Worm (Caenorhabditis elegans) whole organism, young adult: ENCODE data around the gene C12D5.3.

Experiments used
- ets-4 ChIP-seq: fragments of 200-800 bp; sonication (Bioruptor generic); optimal IDR thresholded peaks from 2 replicates; lab custom pipeline; 2018; ENCODE audit warnings: mild to moderate bottlenecking, missing genetic modification characterization, missing compliant biosample characterization
- rcor-1 ChIP-seq: fragments of 200-800 bp; sonication (Bioruptor generic); IDR thresholded peaks from 2 replicates; pipeline ENCODE4 v1.3.6; 2022; ENCODE audit warnings: missing genetic modification reagents, missing genetic modification characterization, missing compliant biosample characterization
- rec-8 ChIP-seq, 2 experiments: sonication (generic microtip); optimal IDR thresholded peaks; 2 replicates each; lab custom pipeline; 2016; ENCODE audit warnings: mild to moderate bottlenecking in 2 of 2, missing genetic modification characterization in 2 of 2, missing genetic modification reagents in 2 of 2, missing genotype in 2 of 2, missing biosample characterization in 1 of 2, missing compliant biosample characterization in 1 of 2, moderate library complexity in 1 of 2

DNA sequence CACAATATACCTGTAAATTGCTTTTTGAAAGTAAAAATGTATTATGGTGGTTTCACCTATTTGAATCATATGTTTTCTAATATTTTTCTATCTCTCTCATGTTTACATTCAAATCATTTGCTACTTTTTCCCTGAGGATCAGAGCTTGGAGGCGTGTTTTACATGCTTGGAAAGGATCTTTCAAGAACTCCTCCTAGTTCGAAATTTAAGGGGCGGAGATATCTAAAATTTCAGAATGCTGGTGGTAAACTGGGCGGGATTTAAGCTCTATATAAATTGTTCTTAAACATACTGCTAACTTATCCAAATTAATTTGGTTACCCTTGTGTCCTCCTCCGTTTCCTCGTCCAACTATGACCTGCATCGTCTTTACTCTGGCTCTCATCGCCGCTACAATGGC is 8.1 kb upstream of the C12D5.3 start, which contains the start of gene C12D5.5:
- TF ChIP-seq rcor-1 (GFP tag; lab: Robert Waterston, UW), result no peak
- TF ChIP-seq ets-4 (GFP tag; lab: Kevin White, UChicago), result no peak
- no peak for TF ChIP-seq rec-8 (tag; optimal IDR thresholded peaks at IDR 0.05; lab: Kevin White, UChicago)
